Worm (Caenorhabditis elegans) whole organism, L2 larva: ENCODE data around the gene C45H4.13.
A peak's percentile ranks its signal among the peaks of the same experiment; 100 is the strongest.

Experiments
- C34F6.9 ChIP-seq: fragments of 150-350 bp; optimal IDR thresholded peaks from 2 replicates; lab custom pipeline; 2014; ENCODE audit warnings: missing biosample characterization, missing genetic modification characterization
- F13H6.1 ChIP-seq: sonication (generic microtip); optimal IDR thresholded peaks from 2 replicates; lab custom pipeline; 2016; ENCODE audit warnings: missing genetic modification characterization, missing compliant biosample characterization
- Y55F3AM.14 ChIP-seq: fragments of 200-800 bp; sonication (Bioruptor generic); optimal IDR thresholded peaks from 2 replicates; lab custom pipeline; 2018; ENCODE audit warnings: mild to moderate bottlenecking, missing genetic modification characterization, missing compliant biosample characterization
- ZK546.5 ChIP-seq: sonication (generic microtip); optimal IDR thresholded peaks from 2 replicates; lab custom pipeline; 2017; ENCODE audit warnings: missing biosample characterization, missing genetic modification characterization
- alr-1 ChIP-seq: fragments of 150-350 bp; optimal IDR thresholded peaks from 2 replicates; lab custom pipeline; 2014; ENCODE audit warnings: missing biosample characterization, missing genetic modification characterization
- aly-2 ChIP-seq: fragments of 150-350 bp; optimal IDR thresholded peaks from 2 replicates; lab custom pipeline; 2014; ENCODE audit warnings: missing biosample characterization, missing genetic modification characterization
- ama-1 ChIP-seq: fragments of 150-350 bp; optimal IDR thresholded peaks from 2 replicates; lab custom pipeline; 2018; ENCODE audit warnings: inconsistent platforms
- ceh-16 ChIP-seq: fragments of 150-350 bp; optimal IDR thresholded peaks from 2 replicates; lab custom pipeline; 2014; ENCODE audit warnings: missing biosample characterization, missing genetic modification characterization
- ceh-82 ChIP-seq: fragments of 150-350 bp; optimal IDR thresholded peaks from 2 replicates; lab custom pipeline; 2014; ENCODE audit warnings: missing biosample characterization, missing genetic modification characterization
- crh-2 ChIP-seq: sonication (generic microtip); optimal IDR thresholded peaks from 2 replicates; lab custom pipeline; 2017; ENCODE audit warnings: missing biosample characterization, missing genetic modification characterization
- dmd-4 ChIP-seq: sonication (generic microtip); optimal IDR thresholded peaks from 2 replicates; lab custom pipeline; 2017; ENCODE audit warnings: missing biosample characterization, missing genetic modification characterization
- egl-27 ChIP-seq: sonication (generic microtip); optimal IDR thresholded peaks from 3 replicates; lab custom pipeline; 2017; ENCODE audit warnings: missing biosample characterization, missing genetic modification reagents, missing genetic modification characterization
- elt-1 ChIP-seq: fragments of 150-350 bp; optimal IDR thresholded peaks from 2 replicates; lab custom pipeline; 2014; ENCODE audit warnings: missing biosample characterization, missing genetic modification characterization
- fos-1 ChIP-seq: fragments of 150-350 bp; optimal IDR thresholded peaks from 2 replicates; lab custom pipeline; 2014; ENCODE audit warnings: missing biosample characterization, missing genetic modification characterization
- lin-11 ChIP-seq: fragments of 150-350 bp; sonication (generic microtip); optimal IDR thresholded peaks from 2 replicates; lab custom pipeline; 2014; ENCODE audit warnings: missing biosample characterization, missing genetic modification characterization, inconsistent platforms, mixed read lengths
- lin-13 ChIP-seq: fragments of 150-350 bp; optimal IDR thresholded peaks from 2 replicates; lab custom pipeline; 2014; ENCODE audit warnings: missing biosample characterization, missing genetic modification reagents, missing genetic modification characterization
- lin-39 ChIP-seq: fragments of 150-350 bp; optimal IDR thresholded peaks from 2 replicates; lab custom pipeline; 2014; ENCODE audit warnings: missing biosample characterization, missing genetic modification reagents, missing genetic modification characterization
- lsy-2 ChIP-seq, 2 experiments: fragments of 150-350 bp in 1 of 2; sonication (generic microtip) in 1 of 2; optimal IDR thresholded peaks; 2 replicates each; lab custom pipeline; 2014 to 2017; ENCODE audit warnings: missing biosample characterization in 2 of 2, missing genetic modification characterization in 2 of 2
- mab-5 ChIP-seq: fragments of 150-350 bp; optimal IDR thresholded peaks from 2 replicates; lab custom pipeline; 2014; ENCODE audit warnings: missing biosample characterization, missing genetic modification characterization
- mbf-1 ChIP-seq: sonication (generic microtip); optimal IDR thresholded peaks from 2 replicates; lab custom pipeline; 2017; ENCODE audit warnings: missing biosample characterization, missing genetic modification characterization
- mdl-1 ChIP-seq, 2 experiments: fragments of 150-350 bp in 1 of 2; sonication (generic microtip) in 1 of 2; optimal IDR thresholded peaks; 2 replicates each; lab custom pipeline; 2017; ENCODE audit warnings: missing biosample characterization in 2 of 2, missing genetic modification characterization in 2 of 2
- nhr-10 ChIP-seq: sonication (generic microtip); optimal IDR thresholded peaks from 2 replicates; lab custom pipeline; 2017; ENCODE audit warnings: missing biosample characterization, missing genetic modification characterization
- nhr-11 ChIP-seq: fragments of 150-350 bp; optimal IDR thresholded peaks from 2 replicates; lab custom pipeline; 2014; ENCODE audit warnings: missing biosample characterization, missing genetic modification characterization
- nhr-12 ChIP-seq: fragments of 150-350 bp; optimal IDR thresholded peaks from 2 replicates; lab custom pipeline; 2014; ENCODE audit warnings: missing biosample characterization, missing genetic modification characterization
- nhr-129 ChIP-seq: fragments of 150-350 bp; optimal IDR thresholded peaks from 2 replicates; lab custom pipeline; 2014; ENCODE audit warnings: missing biosample characterization, missing genetic modification characterization
- nhr-21 ChIP-seq: fragments of 150-350 bp; optimal IDR thresholded peaks from 2 replicates; lab custom pipeline; 2014; ENCODE audit warnings: missing biosample characterization, missing genetic modification characterization
- nhr-23 ChIP-seq: fragments of 150-350 bp; optimal IDR thresholded peaks from 2 replicates; lab custom pipeline; 2014; ENCODE audit warnings: missing biosample characterization, missing genetic modification reagents, missing genetic modification characterization
- nhr-237 ChIP-seq: fragments of 150-350 bp; optimal IDR thresholded peaks from 2 replicates; lab custom pipeline; 2014; ENCODE audit warnings: missing biosample characterization, missing genetic modification characterization
- nhr-25 ChIP-seq: fragments of 150-350 bp; sonication (generic microtip); optimal IDR thresholded peaks from 3 replicates; lab custom pipeline; 2014; ENCODE audit warnings: missing biosample characterization, missing genetic modification characterization
- nhr-6 ChIP-seq: fragments of 150-350 bp; optimal IDR thresholded peaks from 2 replicates; lab custom pipeline; 2014; ENCODE audit warnings: missing biosample characterization, missing genetic modification characterization
- nhr-77 ChIP-seq: fragments of 150-350 bp; optimal IDR thresholded peaks from 2 replicates; lab custom pipeline; 2014; ENCODE audit warnings: missing biosample characterization, missing genetic modification characterization
- peb-1 ChIP-seq: fragments of 150-350 bp; optimal IDR thresholded peaks from 2 replicates; lab custom pipeline; 2014; ENCODE audit warnings: missing biosample characterization, missing genetic modification characterization
- sem-4 ChIP-seq: fragments of 150-350 bp; optimal IDR thresholded peaks from 2 replicates; lab custom pipeline; 2014; ENCODE audit warnings: missing biosample characterization, missing genetic modification reagents, missing genetic modification characterization
- skn-1 ChIP-seq: sonication (generic microtip); optimal IDR thresholded peaks from 2 replicates; lab custom pipeline; 2017; ENCODE audit warnings: missing biosample characterization, missing genetic modification characterization
- sma-3 ChIP-seq: sonication (generic microtip); optimal IDR thresholded peaks from 2 replicates; lab custom pipeline; 2016; ENCODE audit warnings: missing genetic modification reagents, missing genetic modification characterization, missing compliant biosample characterization
- sma-9 ChIP-seq, 2 experiments: fragments of 150-350 bp in 1 of 2; sonication (generic microtip) in 1 of 2; optimal IDR thresholded peaks; 2 replicates each; lab custom pipeline; 2014 to 2016; ENCODE audit warnings: missing genetic modification characterization in 2 of 2, mild to moderate bottlenecking in 1 of 2, missing biosample characterization in 1 of 2, missing compliant biosample characterization in 1 of 2, missing genetic modification reagents in 1 of 2, moderate library complexity in 1 of 2
- unc-39 ChIP-seq: fragments of 150-350 bp; optimal IDR thresholded peaks from 2 replicates; lab custom pipeline; 2014; ENCODE audit warnings: missing biosample characterization, missing genetic modification characterization
- unc-55 ChIP-seq: fragments of 150-350 bp; sonication (generic microtip); optimal IDR thresholded peaks from 3 replicates; lab custom pipeline; 2014; ENCODE audit warnings: missing biosample characterization, missing genetic modification reagents, missing genetic modification characterization
- unc-62 ChIP-seq: fragments of 150-350 bp; optimal IDR thresholded peaks from 2 replicates; lab custom pipeline; 2014; ENCODE audit warnings: missing biosample characterization, missing genetic modification reagents, missing genetic modification characterization
- zag-1 ChIP-seq: fragments of 150-350 bp; optimal IDR thresholded peaks from 2 replicates; lab custom pipeline; 2014; ENCODE audit warnings: missing biosample characterization, missing genetic modification characterization
- ztf-1 ChIP-seq: fragments of 200-800 bp; sonication (Bioruptor generic); conservative IDR thresholded peaks from 2 replicates; pipeline ENCODE4 v1.3.6; 2022; ENCODE audit warnings: missing genetic modification characterization, missing compliant biosample characterization
- ztf-11 ChIP-seq: sonication (generic microtip); optimal IDR thresholded peaks from 2 replicates; lab custom pipeline; 2017; ENCODE audit warnings: missing biosample characterization, missing genetic modification characterization
- ztf-4 ChIP-seq: fragments of 150-350 bp; optimal IDR thresholded peaks from 2 replicates; lab custom pipeline; 2014; ENCODE audit warnings: missing biosample characterization, missing genetic modification characterization

The C45H4.13 gene

DNA sequence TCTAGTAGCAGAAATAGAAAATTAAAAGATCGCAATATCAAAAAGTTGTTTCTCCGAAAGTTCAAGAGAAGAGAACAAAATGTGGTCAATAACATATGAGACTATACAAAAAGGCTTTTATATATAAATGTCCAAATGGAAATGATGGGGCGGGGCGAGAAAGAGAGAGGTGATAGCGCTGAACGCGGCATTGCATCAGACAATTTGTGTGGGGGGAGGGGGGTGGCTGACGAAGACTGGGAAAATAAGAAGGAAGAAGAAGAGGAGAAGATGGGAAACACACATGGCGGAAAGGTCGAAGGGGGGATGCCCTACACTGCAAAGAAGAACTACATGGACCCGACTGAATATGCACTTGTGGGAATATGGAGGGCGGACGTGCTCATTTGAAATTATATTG is 15.5 kb downstream of the C45H4.13 start:
- TF ChIP-seq C34F6.9 (tag; lab: Kevin White, UChicago) (peak; percentile 24), nhr-11 (tag; lab: Kevin White, UChicago) (no peak), F13H6.1 (tag; lab: Kevin White, UChicago) (peak; percentile 36), mbf-1 (tag; lab: Kevin White, UChicago) (no peak), sma-3 (GFP tag; lab: Kevin White, UChicago) (no peak), aly-2 (tag; lab: Kevin White, UChicago) (no peak), peb-1 (no peak), ztf-4 (no peak), ztf-1 (GFP tag; lab: Robert Waterston, UW) (no peak), ZK546.5 (tag; lab: Kevin White, UChicago) (no peak), lin-13 (GFP tag; lab: Kevin White, UChicago) (no peak), skn-1 (tag; lab: Kevin White, UChicago) (no peak), nhr-25 (tag; lab: Kevin White, UChicago) (peak; percentile 3), nhr-21 (tag; lab: Kevin White, UChicago) (peak; percentile 25), lin-39 (tag; lab: Kevin White, UChicago) (no peak), zag-1 (tag; lab: Kevin White, UChicago) (peak; percentile 5), sma-9 (GFP tag; optimal IDR thresholded peaks at IDR 0.05; lab: Kevin White, UChicago) (peak; percentile 71), sma-9 (tag; optimal IDR thresholded peaks at IDR 0.05; lab: Kevin White, UChicago) (no peak), mdl-1 (tag; optimal IDR thresholded peaks at IDR 0.05; lab: Kevin White, UChicago) (peak; percentile 20 to 44), nhr-237 (tag; lab: Kevin White, UChicago) (no peak), ztf-11 (no peak), nhr-77 (tag; lab: Kevin White, UChicago) (no peak), nhr-23 (tag; lab: Kevin White, UChicago) (no peak), nhr-129 (tag; lab: Kevin White, UChicago) (peak; percentile 87), fos-1 (tag; lab: Kevin White, UChicago) (peak; percentile 42), lsy-2 (tag; optimal IDR thresholded peaks at IDR 0.05; lab: Kevin White, UChicago) (peak in 1 of 2 experiments; percentile 11), unc-55 (GFP tag; lab: Kevin White, UChicago) (no peak), lin-11 (peak; percentile 31), egl-27 (no peak), nhr-12 (tag; lab: Kevin White, UChicago) (no peak)
- TF ChIP-seq, all 48 proteins: peak for 11

DNA sequence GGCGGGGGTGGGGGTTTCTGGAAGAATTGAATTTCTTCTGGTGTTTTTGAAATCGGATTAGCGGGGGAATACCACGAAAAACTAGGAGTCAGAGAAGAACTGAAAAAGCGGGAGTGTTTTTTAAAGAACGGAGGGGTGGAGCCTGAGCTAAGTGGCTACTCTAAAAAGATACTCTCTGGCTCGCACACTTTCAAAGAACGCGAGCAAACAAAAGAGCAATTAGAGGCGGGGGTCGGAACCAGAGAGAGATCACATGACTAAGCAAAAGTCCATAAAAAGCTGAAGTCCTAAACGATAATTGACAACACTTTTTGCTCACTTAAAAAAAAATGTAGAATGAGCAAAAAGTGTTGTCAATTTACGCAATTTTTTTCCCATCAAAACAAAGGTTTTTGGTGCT is 16.4 kb downstream of the C45H4.13 start:
- peak; percentile 26 for TF ChIP-seq Y55F3AM.14 (GFP tag; lab: Kevin White, UChicago)
- no peak for TF ChIP-seq nhr-25 (tag; lab: Kevin White, UChicago)
- TF ChIP-seq alr-1 (tag; lab: Kevin White, UChicago), result no peak
- TF ChIP-seq sma-3 (GFP tag; lab: Kevin White, UChicago), result no peak
- TF ChIP-seq sma-9 (GFP tag; optimal IDR thresholded peaks at IDR 0.05; lab: Kevin White, UChicago), result peak; percentile 52
- no peak for TF ChIP-seq sma-9 (tag; optimal IDR thresholded peaks at IDR 0.05; lab: Kevin White, UChicago)
- no peak for TF ChIP-seq mdl-1 (tag; optimal IDR thresholded peaks at IDR 0.05; lab: Kevin White, UChicago)
- TF ChIP-seq unc-55 (GFP tag; lab: Kevin White, UChicago), result no peak
- TF ChIP-seq sem-4 (tag; lab: Kevin White, UChicago), result peak; percentile 43
- TF ChIP-seq F13H6.1 (tag; lab: Kevin White, UChicago), result peak; percentile 53
- peak in 1 of 2 experiments; percentile 23 for TF ChIP-seq lsy-2 (tag; optimal IDR thresholded peaks at IDR 0.05; lab: Kevin White, UChicago)
- TF ChIP-seq nhr-10 (tag; lab: Kevin White, UChicago), result no peak

DNA sequence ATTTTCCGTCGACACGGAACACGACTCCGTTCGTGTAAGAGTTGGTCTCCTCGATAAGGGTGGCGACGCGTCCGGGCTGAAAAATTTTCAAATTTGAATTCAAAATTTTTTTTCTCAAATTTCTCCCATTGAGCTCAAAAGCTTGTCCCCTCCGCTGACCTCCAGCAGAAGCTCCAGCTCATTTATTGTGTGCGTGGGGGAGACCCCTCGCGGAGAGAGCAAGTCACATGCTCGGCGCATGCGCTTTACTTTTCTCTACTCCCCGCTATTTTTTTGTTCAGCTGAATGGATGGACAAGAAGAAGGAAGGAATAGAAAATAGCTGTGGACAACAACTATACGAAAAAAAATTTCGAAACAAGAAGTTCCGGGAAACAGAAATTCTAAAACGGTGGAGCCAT is 17.3 kb downstream of the C45H4.13 start:
- peak; percentile 87 for TF ChIP-seq F13H6.1 (tag; lab: Kevin White, UChicago)
- no peak for TF ChIP-seq nhr-10 (tag; lab: Kevin White, UChicago)
- peak; percentile 9 for TF ChIP-seq fos-1 (tag; lab: Kevin White, UChicago)
- peak; percentile 64 for TF ChIP-seq lin-11
- TF ChIP-seq nhr-25 (tag; lab: Kevin White, UChicago), result no peak
- TF ChIP-seq egl-27, result peak; percentile 11
- TF ChIP-seq skn-1 (tag; lab: Kevin White, UChicago), result no peak
- no peak for TF ChIP-seq aly-2 (tag; lab: Kevin White, UChicago)
- TF ChIP-seq ztf-4, result peak; percentile 29
- TF ChIP-seq unc-39 (tag; lab: Kevin White, UChicago), result no peak
- TF ChIP-seq zag-1 (tag; lab: Kevin White, UChicago), result peak; percentile 83
- no peak for TF ChIP-seq nhr-12 (tag; lab: Kevin White, UChicago)
- no peak for TF ChIP-seq sma-3 (GFP tag; lab: Kevin White, UChicago)
- no peak for TF ChIP-seq mab-5 (tag; lab: Kevin White, UChicago)
- TF ChIP-seq nhr-237 (tag; lab: Kevin White, UChicago), result no peak
- TF ChIP-seq ama-1, result no peak
- TF ChIP-seq ceh-82 (tag; lab: Kevin White, UChicago), result no peak
- TF ChIP-seq nhr-6, result no peak
- no peak for TF ChIP-seq nhr-11 (tag; lab: Kevin White, UChicago)
- TF ChIP-seq Y55F3AM.14 (GFP tag; lab: Kevin White, UChicago), result peak; percentile 78
- TF ChIP-seq nhr-77 (tag; lab: Kevin White, UChicago), result no peak
- no peak for TF ChIP-seq elt-1 (tag; lab: Kevin White, UChicago)
- peak in 1 of 2 experiments; percentile 68 for TF ChIP-seq lsy-2 (tag; optimal IDR thresholded peaks at IDR 0.05; lab: Kevin White, UChicago)
- TF ChIP-seq nhr-129 (tag; lab: Kevin White, UChicago), result peak; percentile 78
- TF ChIP-seq ZK546.5 (tag; lab: Kevin White, UChicago), result no peak
- TF ChIP-seq crh-2 (tag; lab: Kevin White, UChicago), result peak; percentile 62
- peak; percentile 58 to 86 for TF ChIP-seq mdl-1 (tag; optimal IDR thresholded peaks at IDR 0.05; lab: Kevin White, UChicago)
- peak; percentile 93 for TF ChIP-seq sma-9 (GFP tag; optimal IDR thresholded peaks at IDR 0.05; lab: Kevin White, UChicago)
- TF ChIP-seq sma-9 (tag; optimal IDR thresholded peaks at IDR 0.05; lab: Kevin White, UChicago), result no peak
- TF ChIP-seq nhr-23 (tag; lab: Kevin White, UChicago), result no peak
- TF ChIP-seq alr-1 (tag; lab: Kevin White, UChicago), result no peak
- TF ChIP-seq unc-55 (GFP tag; lab: Kevin White, UChicago), result peak; percentile 59
- no peak for TF ChIP-seq dmd-4 (tag; lab: Kevin White, UChicago)
- TF ChIP-seq ztf-1 (GFP tag; lab: Robert Waterston, UW), result no peak
- TF ChIP-seq ceh-16, result no peak
- no peak for TF ChIP-seq unc-62 (GFP tag; lab: Kevin White, UChicago)
- peak; percentile 50 for TF ChIP-seq lin-13 (GFP tag; lab: Kevin White, UChicago)
- peak; percentile 69 for TF ChIP-seq sem-4 (tag; lab: Kevin White, UChicago)
